Worm (Caenorhabditis elegans) whole organism, L2 larva: ENCODE measurements around the gene nas-4.

Source experiments
- C34F6.9 ChIP-seq: fragments of 150-350 bp; optimal IDR thresholded peaks from 2 replicates; lab custom pipeline; 2014; ENCODE audit warnings: missing biosample characterization, missing genetic modification characterization
- F13H6.1 ChIP-seq: sonication (generic microtip); optimal IDR thresholded peaks from 2 replicates; lab custom pipeline; 2016; ENCODE audit warnings: missing genetic modification characterization, missing compliant biosample characterization
- Y55F3AM.14 ChIP-seq: fragments of 200-800 bp; sonication (Bioruptor generic); optimal IDR thresholded peaks from 2 replicates; lab custom pipeline; 2018; ENCODE audit warnings: mild to moderate bottlenecking, missing genetic modification characterization, missing compliant biosample characterization
- alr-1 ChIP-seq: fragments of 150-350 bp; optimal IDR thresholded peaks from 2 replicates; lab custom pipeline; 2014; ENCODE audit warnings: missing biosample characterization, missing genetic modification characterization
- ama-1 ChIP-seq: fragments of 150-350 bp; optimal IDR thresholded peaks from 2 replicates; lab custom pipeline; 2018; ENCODE audit warnings: inconsistent platforms
- blmp-1 ChIP-seq: sonication (generic microtip); optimal IDR thresholded peaks from 2 replicates; lab custom pipeline; 2017; ENCODE audit warnings: missing genetic modification characterization, mild to moderate bottlenecking, missing compliant biosample characterization, antibody characterized with exemption, moderate library complexity; ENCODE audit not compliant: insufficient read depth
- ceh-16 ChIP-seq: fragments of 150-350 bp; optimal IDR thresholded peaks from 2 replicates; lab custom pipeline; 2014; ENCODE audit warnings: missing biosample characterization, missing genetic modification characterization
- crh-2 ChIP-seq: sonication (generic microtip); optimal IDR thresholded peaks from 2 replicates; lab custom pipeline; 2017; ENCODE audit warnings: missing biosample characterization, missing genetic modification characterization
- egl-27 ChIP-seq: sonication (generic microtip); optimal IDR thresholded peaks from 3 replicates; lab custom pipeline; 2017; ENCODE audit warnings: missing biosample characterization, missing genetic modification reagents, missing genetic modification characterization
- elt-1 ChIP-seq: fragments of 150-350 bp; optimal IDR thresholded peaks from 2 replicates; lab custom pipeline; 2014; ENCODE audit warnings: missing biosample characterization, missing genetic modification characterization
- elt-3 ChIP-seq: sonication (generic microtip); optimal IDR thresholded peaks from 2 replicates; lab custom pipeline; 2017; ENCODE audit warnings: missing biosample characterization, missing genetic modification characterization
- fos-1 ChIP-seq: fragments of 150-350 bp; optimal IDR thresholded peaks from 2 replicates; lab custom pipeline; 2014; ENCODE audit warnings: missing biosample characterization, missing genetic modification characterization
- gmeb-1 ChIP-seq: fragments of 150-350 bp; optimal IDR thresholded peaks from 2 replicates; lab custom pipeline; 2014; ENCODE audit warnings: missing biosample characterization, missing genetic modification characterization
- lin-11 ChIP-seq: fragments of 150-350 bp; sonication (generic microtip); optimal IDR thresholded peaks from 2 replicates; lab custom pipeline; 2014; ENCODE audit warnings: missing biosample characterization, missing genetic modification characterization, inconsistent platforms, mixed read lengths
- lin-39 ChIP-seq: fragments of 150-350 bp; optimal IDR thresholded peaks from 2 replicates; lab custom pipeline; 2014; ENCODE audit warnings: missing biosample characterization, missing genetic modification reagents, missing genetic modification characterization
- lsy-2 ChIP-seq, 2 experiments: fragments of 150-350 bp in 1 of 2; sonication (generic microtip) in 1 of 2; optimal IDR thresholded peaks; 2 replicates each; lab custom pipeline; 2014 to 2017; ENCODE audit warnings: missing biosample characterization in 2 of 2, missing genetic modification characterization in 2 of 2
- mbf-1 ChIP-seq: sonication (generic microtip); optimal IDR thresholded peaks from 2 replicates; lab custom pipeline; 2017; ENCODE audit warnings: missing biosample characterization, missing genetic modification characterization
- mdl-1 ChIP-seq, 2 experiments: fragments of 150-350 bp in 1 of 2; sonication (generic microtip) in 1 of 2; optimal IDR thresholded peaks; 2 replicates each; lab custom pipeline; 2017; ENCODE audit warnings: missing biosample characterization in 2 of 2, missing genetic modification characterization in 2 of 2
- nhr-129 ChIP-seq: fragments of 150-350 bp; optimal IDR thresholded peaks from 2 replicates; lab custom pipeline; 2014; ENCODE audit warnings: missing biosample characterization, missing genetic modification characterization
- nhr-21 ChIP-seq: fragments of 150-350 bp; optimal IDR thresholded peaks from 2 replicates; lab custom pipeline; 2014; ENCODE audit warnings: missing biosample characterization, missing genetic modification characterization
- nhr-23 ChIP-seq: fragments of 150-350 bp; optimal IDR thresholded peaks from 2 replicates; lab custom pipeline; 2014; ENCODE audit warnings: missing biosample characterization, missing genetic modification reagents, missing genetic modification characterization
- nhr-25 ChIP-seq: fragments of 150-350 bp; sonication (generic microtip); optimal IDR thresholded peaks from 3 replicates; lab custom pipeline; 2014; ENCODE audit warnings: missing biosample characterization, missing genetic modification characterization
- nhr-6 ChIP-seq: fragments of 150-350 bp; optimal IDR thresholded peaks from 2 replicates; lab custom pipeline; 2014; ENCODE audit warnings: missing biosample characterization, missing genetic modification characterization
- nhr-77 ChIP-seq: fragments of 150-350 bp; optimal IDR thresholded peaks from 2 replicates; lab custom pipeline; 2014; ENCODE audit warnings: missing biosample characterization, missing genetic modification characterization
- peb-1 ChIP-seq: fragments of 150-350 bp; optimal IDR thresholded peaks from 2 replicates; lab custom pipeline; 2014; ENCODE audit warnings: missing biosample characterization, missing genetic modification characterization
- sma-3 ChIP-seq: sonication (generic microtip); optimal IDR thresholded peaks from 2 replicates; lab custom pipeline; 2016; ENCODE audit warnings: missing genetic modification reagents, missing genetic modification characterization, missing compliant biosample characterization
- sma-9 ChIP-seq, 2 experiments: fragments of 150-350 bp in 1 of 2; sonication (generic microtip) in 1 of 2; optimal IDR thresholded peaks; 2 replicates each; lab custom pipeline; 2014 to 2016; ENCODE audit warnings: missing genetic modification characterization in 2 of 2, mild to moderate bottlenecking in 1 of 2, missing biosample characterization in 1 of 2, missing compliant biosample characterization in 1 of 2, missing genetic modification reagents in 1 of 2, moderate library complexity in 1 of 2
- snpc-4 ChIP-seq: fragments of 150-350 bp; optimal IDR thresholded peaks from 2 replicates; lab custom pipeline; 2014; ENCODE audit warnings: missing biosample characterization, missing genetic modification characterization
- unc-55 ChIP-seq: fragments of 150-350 bp; sonication (generic microtip); optimal IDR thresholded peaks from 3 replicates; lab custom pipeline; 2014; ENCODE audit warnings: missing biosample characterization, missing genetic modification reagents, missing genetic modification characterization
- unc-62 ChIP-seq: fragments of 150-350 bp; optimal IDR thresholded peaks from 2 replicates; lab custom pipeline; 2014; ENCODE audit warnings: missing biosample characterization, missing genetic modification reagents, missing genetic modification characterization
- zag-1 ChIP-seq: fragments of 150-350 bp; optimal IDR thresholded peaks from 2 replicates; lab custom pipeline; 2014; ENCODE audit warnings: missing biosample characterization, missing genetic modification characterization
- ztf-1 ChIP-seq: fragments of 200-800 bp; sonication (Bioruptor generic); conservative IDR thresholded peaks from 2 replicates; pipeline ENCODE4 v1.3.6; 2022; ENCODE audit warnings: missing genetic modification characterization, missing compliant biosample characterization
- ztf-11 ChIP-seq: sonication (generic microtip); optimal IDR thresholded peaks from 2 replicates; lab custom pipeline; 2017; ENCODE audit warnings: missing biosample characterization, missing genetic modification characterization
- ztf-4 ChIP-seq: fragments of 150-350 bp; optimal IDR thresholded peaks from 2 replicates; lab custom pipeline; 2014; ENCODE audit warnings: missing biosample characterization, missing genetic modification characterization

The nas-4 gene

DNA sequence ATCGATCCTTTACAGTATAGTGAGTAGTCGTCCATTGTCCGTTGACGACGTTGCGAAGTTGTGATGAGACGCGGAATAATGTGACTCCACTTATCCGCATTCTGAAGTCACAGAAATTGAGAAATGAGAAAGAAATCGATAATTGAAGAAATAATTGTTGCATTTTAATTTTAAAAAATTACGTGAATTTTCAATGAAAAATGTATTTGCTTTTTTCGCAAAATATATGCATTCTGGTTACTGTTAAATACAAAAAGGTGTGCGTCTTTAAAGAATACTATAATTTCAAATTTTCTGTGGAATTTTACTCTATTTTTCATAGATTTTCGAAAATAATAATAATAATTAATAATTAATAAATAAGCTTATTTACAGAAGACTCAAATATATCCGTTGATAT is 31.4 kb upstream of the nas-4 start, which contains the start of gene let-721:
let-721 (minus strand) TSS at position 101 of the 400 bp plus-strand sequence.
- TF ChIP-seq unc-62 (no peak), lsy-2 (tag; optimal IDR thresholded peaks at IDR 0.05; lab: Kevin White, UChicago) (no peak), nhr-23 (tag; lab: Kevin White, UChicago) (no peak), nhr-6 (no peak), blmp-1 (no peak), zag-1 (tag; lab: Kevin White, UChicago) (no peak), nhr-21 (tag; lab: Kevin White, UChicago) (no peak), ztf-11 (tag; lab: Kevin White, UChicago) (no peak), nhr-77 (tag; lab: Kevin White, UChicago) (no peak), elt-3 (tag; lab: Kevin White, UChicago) (no peak), ztf-1 (no peak), elt-1 (tag; lab: Kevin White, UChicago) (no peak), lin-11 (tag; lab: Kevin White, UChicago) (no peak)

DNA sequence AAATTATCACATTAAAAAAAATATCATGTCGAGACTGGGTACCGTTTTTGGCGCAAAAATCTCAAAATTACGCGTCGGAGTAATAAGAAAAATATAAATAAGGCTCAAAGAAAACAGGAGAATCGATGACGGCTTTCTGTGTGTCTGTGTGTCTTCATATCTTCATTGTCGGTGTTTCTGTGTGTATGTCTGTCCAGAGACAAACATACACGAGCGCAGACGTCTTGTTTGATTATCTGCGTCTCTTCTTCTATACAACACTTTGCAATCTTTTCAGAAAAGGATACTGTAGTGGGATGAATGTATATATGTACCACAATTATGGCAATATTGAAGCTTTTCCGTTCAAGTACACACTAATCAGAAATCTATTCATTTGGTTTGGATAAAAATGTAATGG is 28.9 kb upstream of the nas-4 start, which contains the start of gene C05D11.13:
C05D11.13 (minus strand) TSS at position 252 of the 400 bp plus-strand sequence.
- TF ChIP-seq fos-1 (peak; percentile 32), sma-9 (GFP tag; optimal IDR thresholded peaks at IDR 0.05; lab: Kevin White, UChicago) (peak; percentile 59), sma-9 (tag; optimal IDR thresholded peaks at IDR 0.05; lab: Kevin White, UChicago) (no peak), lin-11 (tag; lab: Kevin White, UChicago) (no peak), C34F6.9 (tag; lab: Kevin White, UChicago) (peak; percentile 68), nhr-25 (peak; percentile 7), nhr-21 (tag; lab: Kevin White, UChicago) (peak; percentile 0), ztf-4 (tag; lab: Kevin White, UChicago) (peak; percentile 16), sma-3 (GFP tag; lab: Kevin White, UChicago) (peak; percentile 47), unc-55 (GFP tag; lab: Kevin White, UChicago) (peak; percentile 51), F13H6.1 (tag; lab: Kevin White, UChicago) (peak; percentile 56), nhr-129 (tag; lab: Kevin White, UChicago) (peak; percentile 59), lin-39 (tag; lab: Kevin White, UChicago) (no peak), lsy-2 (tag; optimal IDR thresholded peaks at IDR 0.05; lab: Kevin White, UChicago) (peak in 1 of 2 experiments; percentile 84), unc-62 (no peak), peb-1 (tag; lab: Kevin White, UChicago) (no peak), crh-2 (tag; lab: Kevin White, UChicago) (peak; percentile 65)

DNA sequence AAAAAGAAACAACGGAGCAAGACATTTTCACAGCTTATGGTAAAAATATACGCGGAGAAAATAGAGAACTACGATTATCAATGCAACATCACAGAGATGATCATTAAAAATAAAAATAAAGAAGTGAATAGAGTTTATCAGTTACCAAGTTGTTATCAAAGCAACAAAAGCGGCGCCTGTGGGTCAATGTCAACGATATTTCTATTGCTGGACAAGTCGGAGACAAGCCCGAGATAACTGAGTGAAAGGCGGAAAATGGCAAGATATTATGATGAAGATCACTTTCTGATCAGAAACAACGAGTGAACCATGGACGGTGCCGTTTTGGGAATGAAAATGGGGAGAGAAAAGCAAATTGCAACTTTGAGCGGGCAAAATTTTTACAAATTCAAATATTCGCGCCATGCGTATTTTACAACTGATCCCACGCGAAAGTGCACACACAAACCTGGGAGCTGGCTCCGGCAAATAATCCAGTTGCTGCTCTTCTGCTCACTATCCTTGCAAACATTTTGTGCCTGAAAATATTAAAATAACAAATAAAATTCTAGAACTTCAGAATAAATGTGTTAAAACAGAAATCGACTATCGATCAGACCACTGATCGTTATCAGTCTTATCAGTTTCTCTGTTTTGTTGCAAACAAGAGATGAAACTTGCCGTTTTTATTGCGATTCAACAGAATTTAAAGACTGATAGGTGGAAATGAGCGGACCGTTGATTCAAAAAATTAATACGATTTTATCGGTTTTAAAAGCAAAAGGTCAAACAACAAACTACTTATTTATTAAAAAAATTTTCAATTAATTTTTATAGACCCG is 27.1 kb upstream of the nas-4 start, which contains the start of gene mel-32:
mel-32 (minus strand) TSS at position 696 of the 821 bp plus-strand sequence.
- TF ChIP-seq snpc-4 (tag; lab: Kevin White, UChicago) (no peak), lin-11 (tag; lab: Kevin White, UChicago) (no peak), mbf-1 (tag; lab: Kevin White, UChicago) (no peak), alr-1 (tag; lab: Kevin White, UChicago) (no peak), peb-1 (tag; lab: Kevin White, UChicago) (no peak), egl-27 (tag; lab: Kevin White, UChicago) (no peak), ama-1 (peak; percentile 31), nhr-77 (tag; lab: Kevin White, UChicago) (no peak), nhr-23 (tag; lab: Kevin White, UChicago) (no peak), ztf-11 (tag; lab: Kevin White, UChicago) (no peak), ztf-4 (tag; lab: Kevin White, UChicago) (no peak), fos-1 (peak; percentile 22), ceh-16 (tag; lab: Kevin White, UChicago) (no peak), gmeb-1 (tag; lab: Kevin White, UChicago) (no peak), elt-1 (tag; lab: Kevin White, UChicago) (no peak), sma-3 (GFP tag; lab: Kevin White, UChicago) (peak; percentile 2), sma-9 (GFP tag; optimal IDR thresholded peaks at IDR 0.05; lab: Kevin White, UChicago) (peak; percentile 22), sma-9 (tag; optimal IDR thresholded peaks at IDR 0.05; lab: Kevin White, UChicago) (no peak), mdl-1 (tag; optimal IDR thresholded peaks at IDR 0.05; lab: Kevin White, UChicago) (no peak), unc-55 (GFP tag; lab: Kevin White, UChicago) (no peak), lsy-2 (tag; optimal IDR thresholded peaks at IDR 0.05; lab: Kevin White, UChicago) (peak in 1 of 2 experiments; percentile 49), Y55F3AM.14 (GFP tag; lab: Kevin White, UChicago) (no peak), blmp-1 (peak; percentile 21), crh-2 (tag; lab: Kevin White, UChicago) (peak; percentile 16), elt-3 (tag; lab: Kevin White, UChicago) (no peak)
